Fruit fly (Drosophila melanogaster) whole organism, prepupa: ENCODE results near the gene Tbh.

Source experiments
- CG3032 ChIP-seq: fragments of 200-800 bp; optimal IDR thresholded peaks from 2 replicates; lab custom pipeline; 2019; ENCODE audit warnings: missing biosample characterization, mild to moderate bottlenecking, missing genetic modification characterization, moderate library complexity
- CG6854 ChIP-seq: fragments of 200-800 bp; sonication (Bioruptor generic); optimal IDR thresholded peaks from 2 replicates; lab custom pipeline; 2017; ENCODE audit warnings: missing biosample characterization, mild to moderate bottlenecking, missing genetic modification characterization
- CG8319 ChIP-seq: fragments of 200-800 bp; sonication (Bioruptor generic); optimal IDR thresholded peaks from 3 replicates; lab custom pipeline; 2016; ENCODE audit warnings: missing biosample characterization, missing genetic modification characterization
- Hr38 ChIP-seq: sonication (Bioruptor generic); optimal IDR thresholded peaks from 2 replicates; lab custom pipeline; 2016; ENCODE audit warnings: missing biosample characterization, missing genetic modification characterization
- Lpt ChIP-seq: fragments of 200-800 bp; sonication (Bioruptor generic); optimal IDR thresholded peaks from 3 replicates; lab custom pipeline; 2016; ENCODE audit warnings: missing biosample characterization, missing genetic modification characterization
- achi ChIP-seq: fragments of 200-800 bp; sonication (Bioruptor generic); optimal IDR thresholded peaks from 3 replicates; lab custom pipeline; 2016; ENCODE audit warnings: missing biosample characterization, missing genetic modification characterization
- eg ChIP-seq: fragments of 200-800 bp; sonication (Bioruptor generic); IDR thresholded peaks from 3 replicates; pipeline ENCODE4 v1.3.6; 2022; ENCODE audit warnings: missing biosample characterization, missing genetic modification characterization
- fkh ChIP-seq: fragments of 200-800 bp; sonication (Bioruptor generic); optimal IDR thresholded peaks from 3 replicates; lab custom pipeline; 2017; ENCODE audit warnings: missing biosample characterization, mild to moderate bottlenecking, missing genetic modification characterization, moderate library complexity

DNA sequence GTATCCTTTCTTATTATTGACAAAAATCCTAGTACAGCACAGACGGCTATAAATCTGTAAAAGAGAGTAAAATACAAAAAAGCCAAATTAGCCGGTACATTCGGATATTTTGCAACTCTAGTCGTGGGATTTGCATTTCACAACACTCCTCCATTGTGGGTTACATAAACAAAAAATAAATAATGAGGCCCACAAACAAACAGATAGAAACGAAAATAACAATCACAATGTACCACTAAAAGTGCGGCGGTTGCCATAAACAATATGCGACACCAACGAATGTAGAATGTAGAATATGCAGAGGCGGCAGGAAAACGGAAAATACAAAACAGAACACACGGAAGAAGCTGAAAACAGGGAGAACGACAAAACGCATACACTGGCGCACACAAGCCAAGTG, 60.6 kb downstream of the Tbh start:
- TF ChIP-seq CG3032 (tag; lab: Kevin White, UChicago): no peak
- TF ChIP-seq eg (GFP tag; lab: Robert Waterston, UW): no peak
- no peak for TF ChIP-seq CG6854 (GFP tag; lab: Kevin White, UChicago)
- no peak for TF ChIP-seq CG8319 (GFP tag; lab: Kevin White, UChicago)
- no peak for TF ChIP-seq Lpt (GFP tag; lab: Kevin White, UChicago)
- no peak for TF ChIP-seq Hr38 (GFP tag; lab: Kevin White, UChicago)
- no peak for TF ChIP-seq achi
- peak; percentile 4 for TF ChIP-seq fkh (GFP tag; lab: Kevin White, UChicago)
